Worm (Caenorhabditis elegans): ENCODE measurements around the gene bar-1.
A peak's percentile ranks its signal among the peaks of the same experiment; 100 is the strongest.

The bar-1 gene

ce11 chrX:7139614-7140013, 30.8 kb downstream of the bar-1 start, which contains the start of gene clec-86:
clec-86 (plus strand) TSS chrX:7139875.
- TF ChIP-seq nhr-11 (tag; optimal IDR thresholded peaks at IDR 0.05) = no peak
- no peak for TF ChIP-seq ceh-82 (tag; optimal IDR thresholded peaks at IDR 0.05)
- TF ChIP-seq pqm-1 (tag; optimal IDR thresholded peaks at IDR 0.05) = peak; percentile 89
- peak; percentile 72 for TF ChIP-seq elt-2 (tag; optimal IDR thresholded peaks at IDR 0.05)
- no peak for TF ChIP-seq egl-27 (tag; optimal IDR thresholded peaks at IDR 0.05)
- TF ChIP-seq ztf-11 (tag; optimal IDR thresholded peaks at IDR 0.05) = no peak
- no peak for TF ChIP-seq eor-1 (tag; optimal IDR thresholded peaks at IDR 0.05)

- TF ChIP-seq nhr-76 (tag; optimal IDR thresholded peaks at IDR 0.05) (no peak), ceh-82 (tag; optimal IDR thresholded peaks at IDR 0.05) (no peak), ceh-16 (tag; optimal IDR thresholded peaks at IDR 0.05) (no peak)
Observed at ce11 chrX:7131206-7131605, 39.2 kb downstream of the bar-1 start.

- TF ChIP-seq elt-2 (tag; optimal IDR thresholded peaks at IDR 0.05) = peak; percentile 17
- no peak for TF ChIP-seq fos-1 (tag; optimal IDR thresholded peaks at IDR 0.05)
- peak; percentile 34 for TF ChIP-seq nhr-25 (tag; optimal IDR thresholded peaks at IDR 0.05)
- TF ChIP-seq elt-1 (tag; optimal IDR thresholded peaks at IDR 0.05) = peak; percentile 17
- TF ChIP-seq nhr-23 (tag; optimal IDR thresholded peaks at IDR 0.05) = peak; percentile 22
- TF ChIP-seq egl-27 (tag; optimal IDR thresholded peaks at IDR 0.05) = no peak
- peak; percentile 72 for TF ChIP-seq pha-4 (tag; optimal IDR thresholded peaks at IDR 0.05)
- no peak for TF ChIP-seq fkh-2 (tag; optimal IDR thresholded peaks at IDR 0.05)
- peak; percentile 36 for TF ChIP-seq mdl-1 (tag; optimal IDR thresholded peaks at IDR 0.05)
- no peak for TF ChIP-seq snpc-4 (tag; optimal IDR thresholded peaks at IDR 0.05)
- no peak for TF ChIP-seq ama-1 (optimal IDR thresholded peaks at IDR 0.05)
- TF ChIP-seq pqm-1 (tag; optimal IDR thresholded peaks at IDR 0.05) = no peak
Observed at ce11 chrX:7129460-7129859, 41.0 kb downstream of the bar-1 start.

ce11 chrX:7128615-7129014, 41.8 kb downstream of the bar-1 start:
- TF ChIP-seq elt-2 (tag; optimal IDR thresholded peaks at IDR 0.05) (no peak), elt-1 (tag; optimal IDR thresholded peaks at IDR 0.05) (no peak), hmg-11 (tag; optimal IDR thresholded peaks at IDR 0.05) (no peak), ceh-16 (tag; optimal IDR thresholded peaks at IDR 0.05) (no peak), nhr-25 (tag; optimal IDR thresholded peaks at IDR 0.05) (no peak), ztf-11 (tag; optimal IDR thresholded peaks at IDR 0.05) (no peak), unc-39 (tag; optimal IDR thresholded peaks at IDR 0.05) (no peak), nhr-12 (tag; optimal IDR thresholded peaks at IDR 0.05) (no peak), lin-39 (tag; optimal IDR thresholded peaks at IDR 0.05) (no peak), nhr-11 (tag; optimal IDR thresholded peaks at IDR 0.05) (no peak), sea-2 (GFP tag; optimal IDR thresholded peaks at IDR 0.05) (no peak), ztf-4 (tag; optimal IDR thresholded peaks at IDR 0.05) (no peak), lsy-12 (tag; optimal IDR thresholded peaks at IDR 0.05) (no peak), snpc-4 (tag; optimal IDR thresholded peaks at IDR 0.05) (no peak)

ce11 chrX:7126348-7126747, 44.1 kb downstream of the bar-1 start, which contains the start of gene ist-1:
ist-1 (plus strand) TSS chrX:7126648.
- TF ChIP-seq nhr-77 (tag; optimal IDR thresholded peaks at IDR 0.05) (no peak), nhr-12 (tag; optimal IDR thresholded peaks at IDR 0.05) (no peak), fkh-2 (tag; optimal IDR thresholded peaks at IDR 0.05) (no peak), sea-2 (GFP tag; optimal IDR thresholded peaks at IDR 0.05) (no peak), tbx-2 (tag; optimal IDR thresholded peaks at IDR 0.05) (no peak), lin-39 (tag; optimal IDR thresholded peaks at IDR 0.05) (no peak), fkh-10 (GFP tag; optimal IDR thresholded peaks at IDR 0.05) (no peak), skn-1 (tag; optimal IDR thresholded peaks at IDR 0.05) (no peak), pqm-1 (tag; optimal IDR thresholded peaks at IDR 0.05) (no peak), lsy-12 (tag; optimal IDR thresholded peaks at IDR 0.05) (no peak), ceh-9 (tag; optimal IDR thresholded peaks at IDR 0.05) (no peak), egl-5 (tag; optimal IDR thresholded peaks at IDR 0.05) (no peak), nhr-43 (tag; optimal IDR thresholded peaks at IDR 0.05; ENCODE audit: poor library complexity, severe bottlenecking) (no peak)

- TF ChIP-seq ceh-28 (tag; optimal IDR thresholded peaks at IDR 0.05) (no peak), elt-2 (tag; optimal IDR thresholded peaks at IDR 0.05) (peak; percentile 63)
Observed at ce11 chrX:7125178-7125577, 45.2 kb downstream of the bar-1 start.

All from whole organism, L3 larva.